Worm (Caenorhabditis elegans) whole organism, midembryonic: ENCODE measurements around the gene set-4.

Source experiments
- T22C8.4 ChIP-seq: fragments of 200-800 bp; sonication (Bioruptor generic); IDR thresholded peaks from 2 replicates; pipeline ENCODE4 v1.3.6; 2022; ENCODE audit warnings: missing genetic modification characterization, missing compliant biosample characterization
- cog-1 ChIP-seq: sonication (generic microtip); optimal IDR thresholded peaks from 2 replicates; lab custom pipeline; 2016; ENCODE audit warnings: missing genetic modification characterization, missing compliant biosample characterization
- flt-1 ChIP-seq: fragments of 200-800 bp; sonication (Bioruptor generic); IDR thresholded peaks from 2 replicates; pipeline ENCODE4 v1.3.6; 2022; ENCODE audit warnings: missing genetic modification characterization, missing compliant biosample characterization
- klf-2 ChIP-seq: fragments of 200-800 bp; sonication (Bioruptor generic); conservative IDR thresholded peaks from 2 replicates; pipeline ENCODE4 v1.3.6; 2022; ENCODE audit warnings: missing genetic modification reagents, missing genetic modification characterization, missing compliant biosample characterization
- med-1 ChIP-seq: sonication (generic microtip); optimal IDR thresholded peaks from 2 replicates; lab custom pipeline; 2017; ENCODE audit warnings: missing genetic modification characterization, mild to moderate bottlenecking, missing compliant biosample characterization, antibody characterized with exemption, missing genetic modification reagents; ENCODE audit not compliant: insufficient read depth
- ref-1 ChIP-seq: fragments of 200-800 bp; sonication (Bioruptor generic); conservative IDR thresholded peaks from 2 replicates; pipeline ENCODE4 v1.3.6; 2022; ENCODE audit warnings: missing genetic modification reagents, missing genetic modification characterization, missing compliant biosample characterization
- tab-1 ChIP-seq: fragments of 200-800 bp; sonication (Bioruptor generic); IDR thresholded peaks from 2 replicates; pipeline ENCODE4 v1.3.6; 2022; ENCODE audit warnings: missing genetic modification characterization, missing compliant biosample characterization
- ztf-23 ChIP-seq: fragments of 200-800 bp; sonication (Bioruptor generic); IDR thresholded peaks from 2 replicates; pipeline ENCODE4 v1.3.6; 2022; ENCODE audit warnings: missing genetic modification reagents, missing genetic modification characterization, missing compliant biosample characterization

- TF ChIP-seq ztf-23 (GFP tag; lab: Robert Waterston, UW): no peak
- no peak for TF ChIP-seq tab-1 (GFP tag; lab: Robert Waterston, UW)
- no peak for TF ChIP-seq ref-1
- TF ChIP-seq klf-2 (GFP tag; lab: Robert Waterston, UW): no peak
- no peak for TF ChIP-seq flt-1
- TF ChIP-seq cog-1 (tag; lab: Kevin White, UChicago): no peak
- TF ChIP-seq T22C8.4 (GFP tag; lab: Robert Waterston, UW): no peak
- TF ChIP-seq med-1: no peak
Observed at ce11 chrII:6290047-6290582, 41.0 kb downstream of the set-4 start, which contains the start of gene upb-1.
